Worm (Caenorhabditis elegans): ENCODE results near the gene M57.2.

DNA sequence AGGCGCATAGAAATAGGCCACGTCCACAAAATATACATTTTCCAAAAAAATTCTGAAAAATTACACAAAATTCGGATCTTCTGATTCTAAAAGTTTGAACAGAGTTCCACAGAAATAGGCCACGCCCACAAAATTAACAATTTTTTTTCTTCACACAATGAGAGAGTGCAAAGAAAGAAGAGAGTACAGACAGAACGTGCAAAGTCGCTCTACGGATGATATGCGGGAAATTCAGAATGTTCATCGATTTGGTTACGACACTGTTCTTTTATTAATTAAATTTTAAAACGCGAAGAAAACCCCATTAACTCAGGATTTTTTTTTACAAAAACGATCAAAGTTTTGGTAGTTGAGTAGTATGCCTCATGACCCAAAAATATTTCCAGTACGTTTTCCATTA lies 5.8 kb downstream of the M57.2 start:
- TF ChIP-seq nhr-237 (tag; optimal IDR thresholded peaks at IDR 0.05) (no peak), elt-2 (tag; optimal IDR thresholded peaks at IDR 0.05) (no peak), egl-27 (tag; optimal IDR thresholded peaks at IDR 0.05) (no peak), nfya-1 (tag; optimal IDR thresholded peaks at IDR 0.05; ENCODE audit: insufficient read depth) (peak; percentile 35), fos-1 (tag; optimal IDR thresholded peaks at IDR 0.05) (no peak), nhr-11 (tag; optimal IDR thresholded peaks at IDR 0.05) (no peak), nhr-43 (tag; optimal IDR thresholded peaks at IDR 0.05; ENCODE audit: poor library complexity, severe bottlenecking) (no peak), ama-1 (optimal IDR thresholded peaks at IDR 0.05) (no peak), nhr-12 (tag; optimal IDR thresholded peaks at IDR 0.05) (no peak), ZK546.5 (tag; optimal IDR thresholded peaks at IDR 0.05) (no peak), sea-2 (GFP tag; optimal IDR thresholded peaks at IDR 0.05) (no peak), pha-4 (tag; optimal IDR thresholded peaks at IDR 0.05) (peak; percentile 48), ceh-28 (tag; optimal IDR thresholded peaks at IDR 0.05) (no peak)

Measured in whole organism, L3 larva.